Fruit fly (Drosophila melanogaster): ENCODE data around the gene mex1.

mex1 gene

DNA sequence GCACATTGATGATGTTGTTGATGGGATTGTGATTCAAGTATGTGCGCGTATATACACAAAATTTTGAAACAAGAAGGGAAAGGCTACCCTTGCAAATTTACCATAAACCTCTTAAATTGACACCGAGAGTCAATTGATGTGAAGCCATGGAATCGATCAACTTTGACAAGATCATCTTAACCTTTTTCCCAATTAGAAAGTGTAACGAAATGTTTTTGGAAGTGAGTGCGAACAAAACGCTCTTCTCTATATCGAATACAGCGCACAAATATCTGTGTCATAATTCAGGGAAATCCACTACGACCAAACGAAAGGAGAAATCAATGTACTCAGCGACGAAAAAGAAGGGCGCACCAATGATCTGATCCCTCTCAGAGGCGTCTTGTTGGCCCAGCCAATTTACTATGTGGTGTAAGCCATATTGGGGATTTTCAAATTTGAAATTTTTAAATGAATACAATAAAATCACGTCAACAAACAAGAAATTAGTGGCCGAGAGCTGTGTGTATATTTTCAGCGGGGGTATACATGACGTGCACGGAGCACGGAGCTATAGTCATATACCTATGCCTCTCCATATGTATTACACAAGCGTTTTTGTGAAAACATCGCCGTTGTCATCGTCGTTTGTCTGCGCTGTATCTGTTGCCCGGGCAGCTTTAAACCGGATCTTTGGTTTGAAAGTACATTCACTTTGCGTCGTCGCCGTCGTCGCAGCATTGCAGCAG lies 14.2 kb upstream of the mex1 start (continued):
- no peak for TF ChIP-seq sr (GFP tag; IDR thresholded peaks at IDR 0.05)
- TF ChIP-seq insv (GFP tag; optimal IDR thresholded peaks at IDR 0.05) = no peak
- TF ChIP-seq bowl (GFP tag; IDR thresholded peaks at IDR 0.05) = no peak
- TF ChIP-seq HLH3B (GFP tag; IDR thresholded peaks at IDR 0.05) = peak; percentile 57
- TF ChIP-seq CG9727 (GFP tag; optimal IDR thresholded peaks at IDR 0.05) = no peak
- TF ChIP-seq salm (tag; optimal IDR thresholded peaks at IDR 0.05) = no peak
- no peak for TF ChIP-seq CG7372 (GFP tag; IDR thresholded peaks at IDR 0.05)
- no peak for TF ChIP-seq ewg (GFP tag; optimal IDR thresholded peaks at IDR 0.05)
- TF ChIP-seq Doc2 (GFP tag; IDR thresholded peaks at IDR 0.05) = no peak
- TF ChIP-seq CG10462 (GFP tag; optimal IDR thresholded peaks at IDR 0.05) = no peak
- no peak for TF ChIP-seq YL-1 (GFP tag; optimal IDR thresholded peaks at IDR 0.05)
- peak; percentile 45 for TF ChIP-seq gem (tag; optimal IDR thresholded peaks at IDR 0.05)
- no peak for TF ChIP-seq CG13894 (tag; optimal IDR thresholded peaks at IDR 0.05)
- TF ChIP-seq CG2116 (GFP tag; optimal IDR thresholded peaks at IDR 0.05) = no peak
- TF ChIP-seq dpn (GFP tag; optimal IDR thresholded peaks at IDR 0.05) = peak in 1 of 2 experiments; percentile 4
- no peak for TF ChIP-seq ci (GFP tag; IDR thresholded peaks at IDR 0.05)
- no peak for TF ChIP-seq ftz-f1 (GFP tag; optimal IDR thresholded peaks at IDR 0.05)
- TF ChIP-seq Taf1 (GFP tag; IDR thresholded peaks at IDR 0.05) = no peak
- TF ChIP-seq tio (GFP tag; optimal IDR thresholded peaks at IDR 0.05) = no peak
- TF ChIP-seq Chrac-16 (GFP tag; optimal IDR thresholded peaks at IDR 0.05) = peak; percentile 30
- no peak for TF ChIP-seq CG4854 (GFP tag; optimal IDR thresholded peaks at IDR 0.05)
- peak; percentile 40 to 59 for TF ChIP-seq bsh (GFP tag; optimal IDR thresholded peaks at IDR 0.05)
- no peak for TF ChIP-seq en (GFP tag; optimal IDR thresholded peaks at IDR 0.05)
- TF ChIP-seq CG14710 (tag; optimal IDR thresholded peaks at IDR 0.05) = no peak
- TF ChIP-seq CG10543 (GFP tag; optimal IDR thresholded peaks at IDR 0.05) = no peak
- TF ChIP-seq ATbp (GFP tag; optimal IDR thresholded peaks at IDR 0.05) = peak; percentile 36
- peak; percentile 41 for TF ChIP-seq unpg (GFP tag; optimal IDR thresholded peaks at IDR 0.05)
- peak; percentile 35 for TF ChIP-seq Rx (GFP tag; IDR thresholded peaks at IDR 0.05)
- TF ChIP-seq Hey (tag; optimal IDR thresholded peaks at IDR 0.05) = no peak
- TF ChIP-seq CG9932 (GFP tag; IDR thresholded peaks at IDR 0.05) = peak; percentile 46
- TF ChIP-seq Ptx1 (GFP tag; IDR thresholded peaks at IDR 0.05) = peak; percentile 36; the same call in 1 of the 2 replicates
- no peak for TF ChIP-seq Hr39 (optimal IDR thresholded peaks at IDR 0.05)
- peak; percentile 30 for TF ChIP-seq Asciz (GFP tag; optimal IDR thresholded peaks at IDR 0.05)
- no peak for TF ChIP-seq CG31441 (GFP tag; IDR thresholded peaks at IDR 0.05)
- TF ChIP-seq h (optimal IDR thresholded peaks at IDR 0.05) = no peak
- TF ChIP-seq otp (GFP tag; IDR thresholded peaks at IDR 0.05) = no peak
- no peak for TF ChIP-seq CG14667 (GFP tag; IDR thresholded peaks at IDR 0.05)
- TF ChIP-seq CG9797 (GFP tag; optimal IDR thresholded peaks at IDR 0.05) = no peak
- TF ChIP-seq CG4424 (GFP tag; optimal IDR thresholded peaks at IDR 0.05) = peak; percentile 15
- TF ChIP-seq gce (GFP tag; IDR thresholded peaks at IDR 0.05) = peak; percentile 8; the same call in 1 of the 3 replicates
- TF ChIP-seq Hr51 (GFP tag; optimal IDR thresholded peaks at IDR 0.05) = peak in 1 of 2 experiments; percentile 65
- TF ChIP-seq CG8478 (optimal IDR thresholded peaks at IDR 0.05) = no peak
- peak; percentile 44 for TF ChIP-seq CG2678 (tag; optimal IDR thresholded peaks at IDR 0.05)
- no peak for TF ChIP-seq Fer2 (tag; optimal IDR thresholded peaks at IDR 0.05)
- peak; percentile 36 for TF ChIP-seq CoRest (tag; optimal IDR thresholded peaks at IDR 0.05)
- no peak for TF ChIP-seq pzg (GFP tag; optimal IDR thresholded peaks at IDR 0.05)
- no peak for TF ChIP-seq rib (GFP tag; IDR thresholded peaks at IDR 0.05)
- no peak for TF ChIP-seq vnd (GFP tag; IDR thresholded peaks at IDR 0.05; ENCODE audit: partially characterized antibody)
- no peak for TF ChIP-seq B-H1 (GFP tag; IDR thresholded peaks at IDR 0.05)
- no peak for TF ChIP-seq CG5953 (GFP tag; IDR thresholded peaks at IDR 0.05)
- TF ChIP-seq Neu2 (GFP tag; optimal IDR thresholded peaks at IDR 0.05; ENCODE audit: borderline replicate concordance) = no peak

Data from whole organism, embryonic.